Fruit fly (Drosophila melanogaster) whole organism, wandering third instar larva: ENCODE results near the gene RhoGAP5A.

Source experiments
- CG32264 ChIP-seq: fragments of 200-800 bp; sonication (Bioruptor generic); optimal IDR thresholded peaks from 2 replicates; lab custom pipeline; 2016; ENCODE audit warnings: missing biosample characterization, missing genetic modification characterization
- Dfd ChIP-seq: fragments of >200 bp; optimal IDR thresholded peaks from 2 replicates; lab custom pipeline; 2017; ENCODE audit warnings: missing biosample characterization, missing genetic modification characterization
- Hr78 ChIP-seq: fragments of >200 bp; optimal IDR thresholded peaks from 2 replicates; lab custom pipeline; 2017; ENCODE audit warnings: missing biosample characterization, missing genetic modification characterization
- Mio ChIP-seq: sonication (Bioruptor generic); optimal IDR thresholded peaks from 2 replicates; lab custom pipeline; 2016; ENCODE audit warnings: missing biosample characterization, missing genetic modification characterization
- Myc ChIP-seq: fragments of >200 bp; optimal IDR thresholded peaks from 2 replicates; lab custom pipeline; 2017
- Vsx2 ChIP-seq: fragments of 200-300, 225-300 bp; sonication (Bioruptor generic); optimal IDR thresholded peaks from 2 replicates; lab custom pipeline; 2018; ENCODE audit warnings: missing biosample characterization, missing genetic modification characterization; ENCODE audit not compliant: partially characterized antibody
- h ChIP-seq: fragments of 200-800 bp; sonication (Bioruptor generic); optimal IDR thresholded peaks from 3 replicates; lab custom pipeline; 2016; ENCODE audit warnings: missing biosample characterization, mild to moderate bottlenecking, missing genetic modification characterization
- pan ChIP-seq: fragments of >200 bp; optimal IDR thresholded peaks from 2 replicates; lab custom pipeline; 2017
- psq ChIP-seq: fragments of 200-800 bp; sonication (Bioruptor generic); optimal IDR thresholded peaks from 3 replicates; lab custom pipeline; 2017; ENCODE audit warnings: missing biosample characterization, mild to moderate bottlenecking, missing genetic modification characterization, moderate library complexity
- rgr ChIP-seq: fragments of 200-800 bp; sonication (Bioruptor generic); optimal IDR thresholded peaks from 3 replicates; lab custom pipeline; 2016; ENCODE audit warnings: missing biosample characterization, mild to moderate bottlenecking, missing genetic modification characterization
- sv ChIP-seq: fragments of 200-800 bp; sonication (Bioruptor generic); optimal IDR thresholded peaks from 3 replicates; lab custom pipeline; 2016; ENCODE audit warnings: missing biosample characterization, missing genetic modification characterization
- usp ChIP-seq: fragments of >200 bp; optimal IDR thresholded peaks from 2 replicates; lab custom pipeline; 2017; ENCODE audit warnings: missing biosample characterization, missing genetic modification characterization
- woc ChIP-seq: sonication (Bioruptor generic); optimal IDR thresholded peaks from 2 replicates; lab custom pipeline; 2016; ENCODE audit warnings: missing biosample characterization, mild to moderate bottlenecking, missing genetic modification characterization

- TF ChIP-seq pan (lab: Kevin White, UChicago) (no peak), Dfd (no peak), h (GFP tag; lab: Kevin White, UChicago) (peak; percentile 45), rgr (peak; percentile 54), Hr78 (no peak), psq (GFP tag; lab: Kevin White, UChicago) (no peak), Mio (GFP tag; lab: Kevin White, UChicago) (no peak), usp (GFP tag; lab: Kevin White, UChicago) (no peak), Myc (no peak), sv (GFP tag; lab: Kevin White, UChicago) (no peak), Vsx2 (no peak), woc (GFP tag; lab: Kevin White, UChicago) (peak; percentile 22), CG32264 (no peak)
Measured at dm6 chrX:5638588-5638987, 20.0 kb upstream of the RhoGAP5A start.
